Worm (Caenorhabditis elegans): ENCODE results near the gene sde-2.

sde-2 gene

DNA sequence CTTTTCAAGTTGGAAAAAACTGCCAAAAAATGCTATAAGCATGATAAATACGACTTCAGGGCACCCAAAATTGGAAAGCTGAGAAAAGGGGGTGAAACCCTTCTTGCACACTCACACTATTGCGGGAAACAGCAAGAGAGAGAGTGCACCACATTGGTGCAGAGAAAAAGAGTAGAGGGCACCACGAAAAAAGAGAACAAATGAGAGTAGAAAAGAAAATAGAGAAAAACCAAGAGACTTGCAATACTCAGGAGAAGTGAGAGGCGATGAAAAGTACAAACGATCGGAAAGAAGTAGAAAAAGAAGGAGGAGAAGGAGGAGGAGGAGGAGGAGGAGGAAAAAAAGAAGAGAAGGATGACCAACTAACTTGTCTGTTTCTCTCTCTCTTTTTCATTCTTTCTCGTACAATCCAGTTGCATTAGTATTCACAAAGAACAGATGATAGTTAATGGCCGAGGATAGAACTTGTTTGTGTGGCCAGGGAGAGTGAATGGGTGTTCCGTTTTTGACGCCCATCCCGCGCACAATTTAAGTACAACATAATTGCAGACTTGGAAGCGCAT is 27.9 kb downstream of the sde-2 start:
- TF ChIP-seq tbx-2 (tag; optimal IDR thresholded peaks at IDR 0.05) (peak; percentile 62), nhr-11 (tag; optimal IDR thresholded peaks at IDR 0.05) (no peak), unc-42 (tag; optimal IDR thresholded peaks at IDR 0.05) (peak; percentile 59), ceh-30 (tag; optimal IDR thresholded peaks at IDR 0.05) (no peak), K09A11.1 (tag; optimal IDR thresholded peaks at IDR 0.05; ENCODE audit: insufficient read depth) (peak; percentile 5), ceh-6 (GFP tag; optimal IDR thresholded peaks at IDR 0.05) (no peak), F13H6.1 (tag; optimal IDR thresholded peaks at IDR 0.05) (peak; percentile 20), ceh-45 (GFP tag; IDR thresholded peaks at IDR 0.05) (no peak), ref-2 (tag; optimal IDR thresholded peaks at IDR 0.05) (peak; percentile 53), ceh-48 (tag; optimal IDR thresholded peaks at IDR 0.05) (peak; percentile 18), npax-4 (tag; optimal IDR thresholded peaks at IDR 0.05) (no peak), fax-1 (tag; optimal IDR thresholded peaks at IDR 0.05) (no peak), dve-1 (tag; optimal IDR thresholded peaks at IDR 0.05) (peak; percentile 21), hlh-6 (tag; optimal IDR thresholded peaks at IDR 0.05) (no peak), ceh-18 (tag; optimal IDR thresholded peaks at IDR 0.05) (peak; percentile 41), nfya-1 (tag; optimal IDR thresholded peaks at IDR 0.05) (peak; percentile 65), pros-1 (tag; optimal IDR thresholded peaks at IDR 0.05) (peak; percentile 22), C08G9.2 (tag; optimal IDR thresholded peaks at IDR 0.05) (peak; percentile 3), ztf-16 (tag; optimal IDR thresholded peaks at IDR 0.05) (no peak), sdc-2 (tag; optimal IDR thresholded peaks at IDR 0.05) (no peak), eyg-1 (tag; optimal IDR thresholded peaks at IDR 0.05) (no peak), C38D4.7 (GFP tag; optimal IDR thresholded peaks at IDR 0.05) (no peak), unc-55 (GFP tag; optimal IDR thresholded peaks at IDR 0.05) (peak; percentile 52), ceh-31 (tag; optimal IDR thresholded peaks at IDR 0.05) (peak; percentile 78), ceh-34 (tag; optimal IDR thresholded peaks at IDR 0.05) (peak; percentile 55)

DNA sequence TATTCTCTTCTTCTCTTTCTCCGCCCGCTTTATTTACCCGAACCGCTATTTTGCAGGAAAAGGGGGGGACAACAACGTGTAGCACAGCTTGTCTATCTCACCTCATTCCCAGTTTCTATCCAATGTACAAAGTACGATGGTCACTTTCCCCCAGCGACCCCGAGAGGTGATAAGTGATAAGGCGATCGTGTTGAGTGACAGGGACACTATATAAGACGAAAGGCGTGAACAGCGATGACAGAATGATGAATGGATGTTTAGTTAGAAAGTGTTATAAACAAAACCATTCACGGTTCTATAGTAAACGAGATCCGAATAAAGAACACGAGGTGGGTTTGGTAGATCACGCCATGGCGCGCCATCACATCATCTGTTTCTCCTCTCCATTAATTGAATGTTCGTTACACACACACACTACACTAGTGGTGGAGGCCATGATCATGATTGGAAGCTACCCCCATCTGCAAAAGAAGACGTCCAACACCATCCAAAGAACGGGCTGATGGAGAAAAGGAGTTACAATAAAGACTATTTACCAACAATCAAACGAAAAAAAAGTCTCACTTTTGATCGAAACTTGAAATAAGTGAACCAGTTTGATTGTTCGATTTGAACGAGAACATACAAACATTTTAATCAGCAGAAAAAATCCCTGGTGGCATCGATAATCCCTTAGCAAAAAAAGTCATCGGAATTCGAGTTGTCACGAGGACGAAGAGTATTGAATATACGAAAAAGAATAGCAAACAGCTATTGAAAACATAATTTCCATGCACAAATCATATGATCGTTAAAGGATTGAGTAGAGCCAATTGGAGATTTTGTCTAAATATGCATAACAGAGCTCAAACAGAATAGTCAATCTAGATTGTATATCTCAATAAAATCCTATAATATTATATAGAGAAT is 29.2 kb downstream of the sde-2 start:
- TF ChIP-seq ref-2 (tag; optimal IDR thresholded peaks at IDR 0.05) (peak; percentile 29), pha-2 (tag; optimal IDR thresholded peaks at IDR 0.05) (no peak), elt-2 (tag; optimal IDR thresholded peaks at IDR 0.05) (peak; percentile 53), lim-6 (tag; optimal IDR thresholded peaks at IDR 0.05) (no peak), unc-55 (GFP tag; optimal IDR thresholded peaks at IDR 0.05) (peak; percentile 57)

DNA sequence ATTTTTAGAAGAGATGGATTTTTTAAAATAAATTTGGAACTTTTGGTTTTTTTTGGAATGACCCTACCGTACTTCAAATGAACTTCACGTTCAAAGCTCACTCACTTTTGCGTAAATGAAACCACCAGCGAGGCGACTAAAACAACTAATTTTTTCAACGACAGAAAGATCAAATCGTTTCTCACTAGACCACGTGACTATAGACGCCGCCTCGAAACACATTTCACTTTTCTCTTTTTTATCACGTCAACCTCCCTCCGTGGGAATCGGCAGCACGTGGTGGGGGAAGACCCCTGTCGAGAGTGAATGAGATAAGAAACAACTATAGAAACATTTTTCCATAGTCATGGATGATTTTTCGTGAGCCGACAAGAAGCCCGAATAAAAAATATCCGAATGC is 29.9 kb downstream of the sde-2 start:
- TF ChIP-seq hlh-30 (tag; optimal IDR thresholded peaks at IDR 0.05; ENCODE audit: insufficient read depth), result peak; percentile 71
- TF ChIP-seq zip-5 (tag; optimal IDR thresholded peaks at IDR 0.05), result no peak
- TF ChIP-seq tbx-7 (tag; optimal IDR thresholded peaks at IDR 0.05), result no peak
- no peak for TF ChIP-seq sdc-2 (tag; optimal IDR thresholded peaks at IDR 0.05)
- peak; percentile 57 for TF ChIP-seq elt-2 (tag; optimal IDR thresholded peaks at IDR 0.05)
- TF ChIP-seq ceh-18 (tag; optimal IDR thresholded peaks at IDR 0.05), result peak; percentile 19
- no peak for TF ChIP-seq ztf-16 (tag; optimal IDR thresholded peaks at IDR 0.05)

DNA sequence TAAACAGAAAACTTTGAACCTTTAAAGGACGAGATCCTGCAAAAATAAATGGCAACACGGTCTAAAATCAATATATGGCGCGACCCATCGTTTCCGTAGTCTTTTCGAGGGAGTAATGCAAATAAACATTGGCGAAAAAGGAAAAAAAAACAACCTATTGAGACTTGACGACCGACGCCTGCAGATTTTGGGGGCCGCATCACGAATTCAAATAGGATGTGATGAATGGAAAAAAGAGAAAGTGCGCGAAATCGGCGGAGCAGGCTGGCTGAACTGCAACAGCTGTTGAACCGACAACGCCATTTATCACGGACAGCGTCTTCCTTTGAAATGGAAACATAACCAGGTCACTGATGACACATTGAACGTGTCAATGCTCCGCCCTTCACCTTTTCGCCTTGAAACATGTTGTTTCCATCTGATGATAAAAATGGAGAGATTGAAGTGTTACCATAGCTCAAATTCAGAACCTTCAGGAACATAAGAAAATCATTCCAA is 30.5 kb downstream of the sde-2 start:
- TF ChIP-seq unc-55 (GFP tag; optimal IDR thresholded peaks at IDR 0.05) (peak; percentile 13), unc-42 (tag; optimal IDR thresholded peaks at IDR 0.05) (no peak), pha-4 (tag; optimal IDR thresholded peaks at IDR 0.05) (no peak), gmeb-2 (tag; optimal IDR thresholded peaks at IDR 0.05) (no peak)

Data from whole organism, late embryonic.